Fruit fly (Drosophila melanogaster) whole organism, pupa: ENCODE measurements around the gene Rpp21.
A peak's percentile ranks its signal among the peaks of the same experiment; 100 is the strongest.

Source experiments
- CG10348 ChIP-seq: fragments of 200-800 bp; sonication (Bioruptor generic); IDR thresholded peaks from 2 replicates; pipeline ENCODE4 v1.3.6; 2022; ENCODE audit warnings: missing biosample characterization, missing genetic modification characterization
- CG12605 ChIP-seq: fragments of 200-800 bp; sonication (Bioruptor generic); IDR thresholded peaks from 2 replicates; pipeline ENCODE4 v1.3.6; 2022; ENCODE audit warnings: missing biosample characterization, missing genetic modification characterization
- CG13204 ChIP-seq: fragments of 200-800 bp; sonication (Bioruptor generic); optimal IDR thresholded peaks from 2 replicates; lab custom pipeline; 2018; ENCODE audit warnings: missing biosample characterization, mild to moderate bottlenecking, missing genetic modification characterization, moderate library complexity
- CG14655 ChIP-seq: fragments of 200-800 bp; sonication (Bioruptor generic); optimal IDR thresholded peaks from 3 replicates; lab custom pipeline; 2017; ENCODE audit warnings: mild to moderate bottlenecking, missing biosample characterization, missing genetic modification reagents, missing genetic modification characterization
- CG15710 ChIP-seq: fragments of 200-800 bp; sonication (Bioruptor generic); optimal IDR thresholded peaks from 2 replicates; lab custom pipeline; 2018; ENCODE audit warnings: missing biosample characterization, mild to moderate bottlenecking, missing genetic modification characterization, moderate library complexity
- CG17806 ChIP-seq: fragments of 200-800 bp; sonication (Bioruptor generic); optimal IDR thresholded peaks from 2 replicates; lab custom pipeline; 2018; ENCODE audit warnings: missing biosample characterization, mild to moderate bottlenecking, missing genetic modification characterization, moderate library complexity
- CG32121 ChIP-seq: fragments of 200-800 bp; sonication (Bioruptor generic); IDR thresholded peaks from 2 replicates; pipeline ENCODE4 v1.3.6; 2022; ENCODE audit warnings: missing biosample characterization, missing genetic modification characterization
- CG34367 ChIP-seq: fragments of 200-800 bp; sonication (Bioruptor generic); optimal IDR thresholded peaks from 2 replicates; lab custom pipeline; 2018; ENCODE audit warnings: missing biosample characterization, mild to moderate bottlenecking, missing genetic modification characterization
- CG4496 ChIP-seq: fragments of 200-800 bp; sonication (Bioruptor generic); IDR thresholded peaks from 3 replicates; pipeline ENCODE4 v1.3.6; 2022; ENCODE audit warnings: missing biosample characterization, missing genetic modification characterization
- CG8159 ChIP-seq: fragments of 200-800 bp; sonication (Bioruptor generic); optimal IDR thresholded peaks from 3 replicates; lab custom pipeline; 2018; ENCODE audit warnings: missing biosample characterization, mild to moderate bottlenecking, missing genetic modification characterization, moderate library complexity
- CG8301 ChIP-seq: fragments of 200-800 bp; sonication (Bioruptor generic); optimal IDR thresholded peaks from 2 replicates; lab custom pipeline; 2018; ENCODE audit warnings: missing biosample characterization, mild to moderate bottlenecking, missing genetic modification characterization
- CG9948 ChIP-seq: fragments of 200-800 bp; sonication (Bioruptor generic); optimal IDR thresholded peaks from 2 replicates; lab custom pipeline; 2018; ENCODE audit warnings: missing biosample characterization, mild to moderate bottlenecking, missing genetic modification characterization, moderate library complexity
- D1 ChIP-seq: fragments of 200-800 bp; sonication (Bioruptor generic); optimal IDR thresholded peaks from 2 replicates; lab custom pipeline; 2018; ENCODE audit warnings: missing biosample characterization, mild to moderate bottlenecking, missing genetic modification characterization, moderate library complexity
- EcR ChIP-seq: fragments of 200-800 bp; sonication (Bioruptor generic); optimal IDR thresholded peaks from 3 replicates; lab custom pipeline; 2019; ENCODE audit warnings: missing biosample characterization, missing genetic modification characterization, mild to moderate bottlenecking, moderate library complexity, missing genetic modification reagents
- Ets98B ChIP-seq: fragments of 200-800 bp; sonication (Bioruptor generic); IDR thresholded peaks from 2 replicates; pipeline ENCODE4 v1.3.6; 2022; ENCODE audit warnings: missing biosample characterization, missing genetic modification characterization
- Pif1A ChIP-seq: fragments of 200-800 bp; sonication (Bioruptor generic); optimal IDR thresholded peaks from 3 replicates; lab custom pipeline; 2016; ENCODE audit warnings: missing biosample characterization, missing genetic modification characterization
- Pif1B ChIP-seq: fragments of 200-800 bp; sonication (Bioruptor generic); optimal IDR thresholded peaks from 3 replicates; lab custom pipeline; 2016; ENCODE audit warnings: missing biosample characterization, missing genetic modification characterization
- Snoo ChIP-seq: fragments of 200-800 bp; sonication (Bioruptor generic); optimal IDR thresholded peaks from 3 replicates; lab custom pipeline; 2017; ENCODE audit warnings: missing biosample characterization, mild to moderate bottlenecking, missing genetic modification characterization, inconsistent platforms
- fd96Ca ChIP-seq: fragments of 200-800 bp; sonication (Bioruptor generic); IDR thresholded peaks from 3 replicates; pipeline ENCODE4 v1.3.6; 2022; ENCODE audit warnings: missing biosample characterization, missing genetic modification characterization
- gl ChIP-seq: fragments of 200-800 bp; sonication (Bioruptor generic); optimal IDR thresholded peaks from 2 replicates; lab custom pipeline; 2018; ENCODE audit warnings: missing biosample characterization, mild to moderate bottlenecking, missing genetic modification characterization
- rn ChIP-seq: fragments of 200-800 bp; sonication (Bioruptor generic); IDR thresholded peaks from 2 replicates; pipeline ENCODE4 v1.3.6; 2022; ENCODE audit warnings: missing biosample characterization, missing genetic modification characterization

The Rpp21 gene

DNA sequence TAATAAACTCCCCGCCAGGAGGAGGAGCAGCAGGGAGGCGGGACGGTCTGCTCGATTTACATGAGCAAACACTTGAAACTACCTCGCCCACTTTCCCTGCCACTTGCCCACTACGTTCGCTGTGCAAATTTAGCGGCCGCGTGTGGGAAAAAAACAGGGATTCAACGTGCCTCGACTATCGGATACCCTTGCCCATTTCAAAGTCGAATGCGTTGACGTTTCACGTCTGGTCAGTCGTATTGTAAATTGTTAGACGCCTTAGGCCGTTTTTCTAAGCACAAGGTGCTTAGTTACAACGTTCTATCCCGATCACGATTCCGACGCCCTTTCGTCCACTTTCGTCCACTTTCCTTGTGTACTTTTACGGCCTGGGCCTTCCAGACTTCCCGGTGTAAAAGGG is 17.1 kb downstream of the Rpp21 start:
- TF ChIP-seq CG4496 (GFP tag; lab: Robert Waterston, UW) (no peak), fd96Ca (GFP tag; lab: Robert Waterston, UW) (no peak), CG12605 (GFP tag; lab: Robert Waterston, UW) (no peak), CG8301 (tag; lab: Kevin White, UChicago) (no peak), CG10348 (GFP tag; lab: Robert Waterston, UW) (no peak), CG9948 (no peak), CG15710 (tag; lab: Kevin White, UChicago) (no peak), CG32121 (no peak), CG14655 (GFP tag; lab: Kevin White, UChicago) (no peak), Ets98B (GFP tag; lab: Robert Waterston, UW) (no peak), CG17806 (tag; lab: Kevin White, UChicago) (no peak), Pif1B (GFP tag; lab: Kevin White, UChicago) (no peak), CG13204 (no peak), CG8159 (tag; lab: Kevin White, UChicago) (no peak), rn (GFP tag; lab: Robert Waterston, UW) (no peak), CG34367 (tag; lab: Kevin White, UChicago) (no peak), Snoo (no peak), Pif1A (no peak), D1 (tag; lab: Kevin White, UChicago) (no peak), EcR (GFP tag; lab: Kevin White, UChicago) (no peak)
- TF ChIP-seq, all 21 proteins: peak for 0

DNA sequence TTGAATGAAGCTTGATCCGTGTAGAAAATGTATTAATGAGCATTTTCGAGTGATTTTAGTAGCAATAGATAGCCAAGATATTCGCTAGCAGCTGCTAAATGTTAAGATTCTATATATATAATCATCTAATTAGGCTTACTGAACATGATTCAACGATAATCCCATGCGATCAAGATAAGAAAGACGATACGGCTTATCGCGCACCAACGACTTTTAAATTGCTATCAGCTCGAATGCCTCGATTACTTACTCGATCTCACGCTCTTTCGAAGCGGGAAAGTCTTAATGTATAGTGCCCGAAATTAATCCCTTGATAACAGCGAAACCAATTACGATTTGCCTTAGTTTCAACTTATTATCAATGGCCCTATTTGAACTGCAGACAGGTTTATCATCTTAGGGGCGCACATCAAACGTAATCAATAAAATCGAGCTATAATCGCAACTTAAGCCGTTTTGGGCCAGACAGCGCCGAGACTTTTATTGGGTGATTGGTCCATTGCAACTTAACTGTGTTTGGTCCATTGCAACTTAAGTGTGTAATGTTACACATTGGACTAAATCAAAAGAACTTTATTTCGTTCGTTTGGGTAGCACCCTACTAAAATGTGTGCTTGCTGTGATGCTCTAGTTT is 20.2 kb downstream of the Rpp21 start:
- TF ChIP-seq CG12605 (GFP tag; lab: Robert Waterston, UW) = no peak
- TF ChIP-seq CG34367 (tag; lab: Kevin White, UChicago) = no peak
- TF ChIP-seq CG13204 = no peak
- no peak for TF ChIP-seq rn (GFP tag; lab: Robert Waterston, UW)
- TF ChIP-seq CG4496 (GFP tag; lab: Robert Waterston, UW) = no peak

DNA sequence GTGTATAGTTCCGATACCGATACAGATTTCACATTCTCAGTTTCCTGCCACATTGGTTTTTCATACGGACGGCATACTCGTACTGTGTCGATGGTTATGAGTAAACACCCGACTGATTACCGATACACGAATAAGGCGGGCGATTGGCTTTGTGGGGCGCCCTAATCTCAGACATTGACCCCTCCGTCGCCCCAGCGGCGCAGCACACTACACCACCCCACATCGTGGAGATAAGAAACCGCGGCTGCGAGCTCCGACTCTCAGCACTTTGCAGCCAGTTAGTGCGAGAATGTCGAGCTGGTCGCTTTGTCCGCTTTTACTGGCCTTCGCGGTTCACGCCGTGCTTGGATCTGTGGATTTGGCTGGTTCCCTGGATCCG is 20.7 kb downstream of the Rpp21 start, which contains the start of gene CG14629:
CG14629 (plus strand) TSS at position 275 of the 379 bp plus-strand sequence.
- TF ChIP-seq CG9948 (no peak), CG4496 (GFP tag; lab: Robert Waterston, UW) (0 out of 3 replicates have a peak, but pooled peaks have one; percentile 18), EcR (GFP tag; lab: Kevin White, UChicago) (peak; percentile 75)

DNA sequence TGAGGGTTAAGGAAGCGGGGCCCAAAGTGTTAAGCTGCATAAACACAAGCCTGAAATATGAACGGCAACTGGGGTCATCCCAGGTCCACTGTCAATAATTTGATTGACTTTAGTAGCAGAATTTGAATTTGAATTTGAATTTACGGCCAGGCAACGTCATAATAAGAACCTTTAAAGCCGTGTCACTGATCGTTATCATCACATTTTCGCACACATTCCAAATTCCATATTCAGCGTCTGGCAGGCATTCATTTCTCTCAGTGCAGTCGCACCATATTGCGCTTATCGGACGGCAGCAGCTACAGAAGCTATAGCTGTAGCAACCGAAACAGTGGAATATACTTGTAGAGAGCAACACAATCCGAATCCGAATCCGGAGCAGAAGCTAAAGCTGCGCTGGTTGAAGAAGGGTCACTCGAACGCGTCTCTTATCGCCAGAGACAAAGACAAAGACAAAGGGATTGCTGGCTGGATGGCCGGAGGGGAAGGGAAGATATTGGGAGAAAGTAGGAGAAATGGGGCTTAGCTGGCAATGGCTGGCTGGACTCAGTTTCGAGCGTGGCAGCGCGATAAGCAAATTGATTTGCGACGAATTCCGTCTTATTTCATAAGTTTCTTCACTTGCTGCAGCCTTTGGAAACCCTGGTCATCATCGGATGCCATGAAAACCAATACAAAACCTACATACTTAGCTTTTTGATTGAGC is 22.3 kb downstream of the Rpp21 start:
- TF ChIP-seq D1 (tag; lab: Kevin White, UChicago) (no peak), Pif1A (peak; percentile 52), CG15710 (tag; lab: Kevin White, UChicago) (peak; percentile 68), CG8159 (tag; lab: Kevin White, UChicago) (peak; percentile 71), CG4496 (GFP tag; lab: Robert Waterston, UW) (peak; percentile 77), CG34367 (tag; lab: Kevin White, UChicago) (peak; percentile 65), CG13204 (peak; percentile 23), CG17806 (tag; lab: Kevin White, UChicago) (peak; percentile 62), Pif1B (GFP tag; lab: Kevin White, UChicago) (peak; percentile 47), CG12605 (GFP tag; lab: Robert Waterston, UW) (no peak), CG10348 (GFP tag; lab: Robert Waterston, UW) (no peak), CG9948 (peak; percentile 51), Snoo (peak; percentile 63), gl (tag; lab: Kevin White, UChicago) (peak; percentile 7), CG32121 (peak; percentile 67), Ets98B (GFP tag; lab: Robert Waterston, UW) (peak; percentile 49), rn (GFP tag; lab: Robert Waterston, UW) (peak; percentile 38; the same call in 1 of the 2 replicates), CG8301 (tag; lab: Kevin White, UChicago) (peak; percentile 57), CG14655 (GFP tag; lab: Kevin White, UChicago) (peak; percentile 62), EcR (GFP tag; lab: Kevin White, UChicago) (peak; percentile 56), fd96Ca (GFP tag; lab: Robert Waterston, UW) (peak; percentile 71; the same call in 2 of the 3 replicates)

DNA sequence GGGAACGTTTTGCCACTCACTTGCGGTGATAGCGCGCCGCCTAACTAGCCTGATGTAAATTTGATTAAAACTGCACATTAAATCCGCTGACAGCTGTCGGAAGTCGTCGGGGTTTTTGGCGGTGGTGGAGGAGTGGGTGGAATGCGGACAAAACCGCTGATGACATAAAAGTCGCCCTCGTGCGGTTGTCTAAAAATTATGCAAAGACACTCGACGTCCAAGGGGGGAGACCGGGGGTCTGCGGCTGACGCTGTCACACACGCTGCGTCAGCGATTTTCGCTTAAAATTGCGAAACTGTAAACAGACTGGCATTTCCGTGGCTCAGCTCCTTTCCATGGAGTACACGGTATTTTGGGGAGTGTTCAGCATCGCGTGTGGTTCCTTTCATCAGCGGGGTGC is 25.8 kb downstream of the Rpp21 start:
- TF ChIP-seq CG32121 (no peak), CG4496 (GFP tag; lab: Robert Waterston, UW) (peak; percentile 55; the same call in 1 of the 3 replicates)
- TF ChIP-seq, all 21 proteins: peak for 1

DNA sequence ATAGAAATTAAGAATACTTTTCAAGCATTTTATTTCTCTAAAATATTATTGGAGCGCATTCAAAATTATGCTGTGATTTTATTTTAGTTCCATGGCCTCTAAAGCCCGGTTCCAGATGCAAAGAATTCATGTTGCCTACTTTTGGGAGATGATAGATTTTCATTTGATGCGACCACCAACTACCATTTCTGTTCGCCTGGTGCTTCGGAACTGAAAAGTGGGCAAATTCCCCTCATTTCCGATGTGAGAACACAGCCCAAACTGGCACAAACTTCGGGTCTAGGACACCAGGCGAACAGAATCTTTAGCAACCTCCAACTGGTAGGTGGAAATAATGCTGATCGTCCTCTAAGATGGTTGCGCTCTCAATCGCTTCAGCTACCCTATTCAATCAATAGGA is 32.6 kb downstream of the Rpp21 start:
- TF ChIP-seq CG32121 = no peak
- no peak for TF ChIP-seq gl (tag; lab: Kevin White, UChicago)
- no peak for TF ChIP-seq Pif1A
- no peak for TF ChIP-seq Ets98B (GFP tag; lab: Robert Waterston, UW)
- TF ChIP-seq Snoo = no peak
- TF ChIP-seq rn (GFP tag; lab: Robert Waterston, UW) = no peak
- TF ChIP-seq CG34367 (tag; lab: Kevin White, UChicago) = no peak
- TF ChIP-seq Pif1B (GFP tag; lab: Kevin White, UChicago) = no peak
- no peak for TF ChIP-seq CG13204
- TF ChIP-seq CG9948 = no peak
- TF ChIP-seq CG12605 (GFP tag; lab: Robert Waterston, UW) = no peak
- no peak for TF ChIP-seq fd96Ca (GFP tag; lab: Robert Waterston, UW)
- TF ChIP-seq CG14655 (GFP tag; lab: Kevin White, UChicago) = no peak
- no peak for TF ChIP-seq CG8159 (tag; lab: Kevin White, UChicago)
- TF ChIP-seq CG10348 (GFP tag; lab: Robert Waterston, UW) = no peak
- no peak for TF ChIP-seq EcR (GFP tag; lab: Kevin White, UChicago)
- no peak for TF ChIP-seq D1 (tag; lab: Kevin White, UChicago)
- no peak for TF ChIP-seq CG17806 (tag; lab: Kevin White, UChicago)
- TF ChIP-seq CG15710 (tag; lab: Kevin White, UChicago) = no peak
- TF ChIP-seq CG4496 (GFP tag; lab: Robert Waterston, UW) = no peak
